Worm (Caenorhabditis elegans) whole organism, L4 larva: ENCODE results near the gene sfxn-1.5.

Experiments
- aly-2 ChIP-seq: sonication (generic microtip); optimal IDR thresholded peaks from 2 replicates; lab custom pipeline; 2018; ENCODE audit warnings: missing biosample characterization, missing genetic modification characterization
- jun-1 ChIP-seq: fragments of 150-350 bp; optimal IDR thresholded peaks from 2 replicates; lab custom pipeline; 2014; ENCODE audit warnings: missing biosample characterization, missing genetic modification reagents, missing genetic modification characterization
- lin-13 ChIP-seq: fragments of 150-350 bp; optimal IDR thresholded peaks from 2 replicates; lab custom pipeline; 2014; ENCODE audit warnings: missing biosample characterization, missing genetic modification reagents, missing genetic modification characterization
- nhr-76 ChIP-seq: fragments of 150-350 bp; optimal IDR thresholded peaks from 2 replicates; lab custom pipeline; 2014; ENCODE audit warnings: missing biosample characterization, missing genetic modification characterization
- skn-1 ChIP-seq: fragments of 150-350 bp; optimal IDR thresholded peaks from 2 replicates; lab custom pipeline; 2014; ENCODE audit warnings: missing biosample characterization, missing genetic modification characterization
- snpc-4 ChIP-seq: fragments of 150-350 bp; optimal IDR thresholded peaks from 2 replicates; lab custom pipeline; 2014; ENCODE audit warnings: missing biosample characterization, missing genetic modification characterization

DNA sequence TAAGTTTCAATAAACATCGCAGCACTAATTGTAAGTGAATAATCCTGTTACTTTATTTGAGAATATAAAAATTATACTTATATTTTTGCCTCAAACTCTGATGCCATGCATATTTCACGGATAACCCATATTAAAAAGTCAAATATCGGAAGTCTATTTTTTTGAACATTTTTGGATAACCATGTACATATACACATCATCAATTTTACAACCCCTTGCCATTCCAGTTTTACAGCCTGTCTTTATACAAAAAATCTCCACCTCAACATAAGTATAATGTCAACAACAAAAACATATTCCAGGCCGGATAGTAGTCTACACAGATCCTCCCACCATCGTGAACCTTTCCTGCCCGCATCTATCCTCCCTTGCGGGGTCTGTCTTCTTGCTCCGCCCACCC, 22.8 kb upstream of the sfxn-1.5 start, which contains the start of gene hnd-1:
- TF ChIP-seq skn-1: no peak
- no peak for TF ChIP-seq snpc-4 (tag; lab: Kevin White, UChicago)
- TF ChIP-seq aly-2 (tag; lab: Kevin White, UChicago): no peak
- no peak for TF ChIP-seq jun-1 (tag; lab: Kevin White, UChicago)
- no peak for TF ChIP-seq nhr-76
- TF ChIP-seq lin-13: no peak
